Worm (Caenorhabditis elegans): ENCODE results near the gene T07F8.1.

ce11 chrII:7111012-7111656 lies 37.1 kb upstream of the T07F8.1 start:
- TF ChIP-seq drap-1 (GFP tag; optimal IDR thresholded peaks at IDR 0.05) (no peak), nhr-12 (tag; optimal IDR thresholded peaks at IDR 0.05) (no peak), unc-39 (tag; optimal IDR thresholded peaks at IDR 0.05) (no peak), ztf-11 (tag; optimal IDR thresholded peaks at IDR 0.05) (no peak), lin-13 (tag; optimal IDR thresholded peaks at IDR 0.05) (no peak)

All from whole organism, mixed stage, embryonic.